Fruit fly (Drosophila melanogaster) whole organism, embryonic: ENCODE results near the gene CG4586.

Source experiments
- Antp ChIP-seq: fragments of 200-800 bp; sonication (Bioruptor generic); optimal IDR thresholded peaks from 3 replicates; lab custom pipeline; 2016; ENCODE audit warnings: missing biosample characterization, missing genetic modification characterization
- Atf6 ChIP-seq: fragments of 200-800 bp; sonication (Bioruptor generic); IDR thresholded peaks from 2 replicates; pipeline ENCODE4 v1.3.6; 2022; ENCODE audit warnings: missing biosample characterization, missing genetic modification characterization
- Awh ChIP-seq: fragments of 200-800 bp; sonication (Bioruptor generic); IDR thresholded peaks from 2 replicates; pipeline ENCODE4, ENCODE4 v1.3.6; 2022; ENCODE audit warnings: missing biosample characterization, missing genetic modification characterization
- B-H2 ChIP-seq: fragments of 200-800 bp; sonication (Bioruptor generic); optimal IDR thresholded peaks from 2 replicates; lab custom pipeline; 2018; ENCODE audit warnings: missing biosample characterization, mild to moderate bottlenecking, missing genetic modification characterization
- CG12071 ChIP-seq: fragments of 200-800 bp; sonication (Bioruptor generic); optimal IDR thresholded peaks from 3 replicates; lab custom pipeline; 2018; ENCODE audit warnings: missing biosample characterization, mild to moderate bottlenecking, missing genetic modification characterization
- CG12942 ChIP-seq: fragments of 200-800 bp; sonication (Bioruptor generic); optimal IDR thresholded peaks from 3 replicates; lab custom pipeline; 2016; ENCODE audit warnings: missing biosample characterization, missing genetic modification characterization
- CG15011 ChIP-seq: fragments of 200-800 bp; sonication (Bioruptor generic); optimal IDR thresholded peaks from 3 replicates; lab custom pipeline; 2018; ENCODE audit warnings: missing biosample characterization, mild to moderate bottlenecking, missing genetic modification characterization
- CG15073 ChIP-seq: fragments of 200-800 bp; sonication (Bioruptor generic); optimal IDR thresholded peaks from 2 replicates; lab custom pipeline; 2016; ENCODE audit warnings: missing biosample characterization, missing genetic modification characterization
- CG15514 ChIP-seq: fragments of 200-800 bp; sonication (Bioruptor generic); optimal IDR thresholded peaks from 3 replicates; lab custom pipeline; 2017; ENCODE audit warnings: missing biosample characterization, missing genetic modification characterization, mild to moderate bottlenecking, moderate library complexity, missing genetic modification reagents
- CG15601 ChIP-seq: fragments of 200-800 bp; sonication (Bioruptor generic); optimal IDR thresholded peaks from 3 replicates; lab custom pipeline; 2019; ENCODE audit warnings: missing biosample characterization, mild to moderate bottlenecking, missing genetic modification characterization, moderate library complexity
- CG17186 ChIP-seq: fragments of 200-800 bp; sonication (Bioruptor generic); optimal IDR thresholded peaks from 3 replicates; lab custom pipeline; 2017; ENCODE audit warnings: missing biosample characterization, missing genetic modification reagents, missing genetic modification characterization
- CG17802 ChIP-seq: fragments of 200-800 bp; sonication (Bioruptor generic); optimal IDR thresholded peaks from 2 replicates; lab custom pipeline; 2018; ENCODE audit warnings: missing biosample characterization, mild to moderate bottlenecking, missing genetic modification characterization, moderate library complexity
- CG2678 ChIP-seq: fragments of 200-800 bp; sonication (Bioruptor generic); optimal IDR thresholded peaks from 3 replicates; lab custom pipeline; 2019; ENCODE audit warnings: missing biosample characterization, mild to moderate bottlenecking, missing genetic modification characterization, moderate library complexity
- CG4820 ChIP-seq: fragments of 200-800 bp; sonication (Bioruptor generic); optimal IDR thresholded peaks from 3 replicates; lab custom pipeline; 2016; ENCODE audit warnings: missing biosample characterization, missing genetic modification characterization
- CG6854 ChIP-seq: fragments of 200-800 bp; sonication (Bioruptor generic); optimal IDR thresholded peaks from 3 replicates; lab custom pipeline; 2017; ENCODE audit warnings: missing biosample characterization, mild to moderate bottlenecking, missing genetic modification characterization
- CG7556 ChIP-seq: fragments of 200-800 bp; sonication (Bioruptor generic); optimal IDR thresholded peaks from 2 replicates; lab custom pipeline; 2017; ENCODE audit warnings: missing biosample characterization, mild to moderate bottlenecking, missing genetic modification characterization
- CG7745 ChIP-seq: fragments of 200-800 bp; sonication (Bioruptor generic); optimal IDR thresholded peaks from 2 replicates; lab custom pipeline; 2018; ENCODE audit warnings: missing biosample characterization, mild to moderate bottlenecking, missing genetic modification characterization, moderate library complexity
- CG8478 ChIP-seq: fragments of >200 bp; optimal IDR thresholded peaks from 2 replicates; lab custom pipeline; 2018
- Dp ChIP-seq: fragments of 200-800 bp; sonication (Bioruptor generic); optimal IDR thresholded peaks from 2 replicates; lab custom pipeline; 2018; ENCODE audit warnings: missing biosample characterization, mild to moderate bottlenecking, missing genetic modification characterization, moderate library complexity
- Drgx ChIP-seq: fragments of 200-800 bp; sonication (Bioruptor generic); IDR thresholded peaks from 2 replicates; pipeline ENCODE4 v1.3.6; 2022; ENCODE audit warnings: missing biosample characterization, missing genetic modification characterization
- HHEX ChIP-seq: fragments of 200-800 bp; sonication (Bioruptor generic); optimal IDR thresholded peaks from 3 replicates; lab custom pipeline; 2017; ENCODE audit warnings: missing biosample characterization, mild to moderate bottlenecking, missing genetic modification characterization, missing genetic modification reagents
- Hey ChIP-seq: fragments of 200-800 bp; sonication (Bioruptor generic); optimal IDR thresholded peaks from 3 replicates; lab custom pipeline; 2018; ENCODE audit warnings: missing biosample characterization, mild to moderate bottlenecking, missing genetic modification characterization
- Hmx ChIP-seq: fragments of 200-800 bp; sonication (Bioruptor generic); optimal IDR thresholded peaks from 2 replicates; lab custom pipeline; 2016; ENCODE audit warnings: missing biosample characterization, missing genetic modification characterization
- Hr39 ChIP-seq: fragments of >200 bp; optimal IDR thresholded peaks from 2 replicates; lab custom pipeline; 2017
- Hr78 ChIP-seq, 2 experiments: fragments of 200-800 bp in 1 of 2; fragments of >200 bp in 1 of 2; sonication (Bioruptor generic) in 1 of 2; optimal IDR thresholded peaks; 2 replicates each; lab custom pipeline; 2017 to 2019; ENCODE audit warnings: missing biosample characterization in 2 of 2, missing genetic modification characterization in 2 of 2, mild to moderate bottlenecking in 1 of 2, moderate library complexity in 1 of 2
- NC2β ChIP-seq: fragments of 200-800 bp; sonication (Bioruptor generic); optimal IDR thresholded peaks from 2 replicates; lab custom pipeline; 2016; ENCODE audit warnings: missing biosample characterization, missing genetic modification characterization
- NfI ChIP-seq: fragments of 200-800 bp; sonication (Bioruptor generic); optimal IDR thresholded peaks from 3 replicates; lab custom pipeline; 2018; ENCODE audit warnings: missing biosample characterization, mild to moderate bottlenecking, missing genetic modification characterization, moderate library complexity
- PHDP ChIP-seq: fragments of 200-800 bp; sonication (Bioruptor generic); optimal IDR thresholded peaks from 3 replicates; lab custom pipeline; 2018; ENCODE audit warnings: missing biosample characterization, mild to moderate bottlenecking, missing genetic modification characterization, moderate library complexity
- Taf1 ChIP-seq: fragments of 200-800 bp; sonication (Bioruptor generic); IDR thresholded peaks from 2 replicates; pipeline ENCODE4 v1.3.6; 2022; ENCODE audit warnings: missing biosample characterization, missing genetic modification characterization
- ato ChIP-seq: fragments of 200-800 bp; sonication (Bioruptor generic); IDR thresholded peaks from 2 replicates; pipeline ENCODE4 v1.3.6; 2022; ENCODE audit warnings: missing biosample characterization, missing genetic modification characterization; ENCODE audit not compliant: partially characterized antibody
- bcd ChIP-seq: fragments of 200-800 bp; sonication (Bioruptor generic); optimal IDR thresholded peaks from 2 replicates; lab custom pipeline; 2017; ENCODE audit warnings: missing biosample characterization, mild to moderate bottlenecking, missing genetic modification characterization
- cg ChIP-seq: fragments of 200-800 bp; sonication (Bioruptor generic); optimal IDR thresholded peaks from 3 replicates; lab custom pipeline; 2019; ENCODE audit warnings: missing biosample characterization, mild to moderate bottlenecking, missing genetic modification characterization, moderate library complexity
- chn ChIP-seq: fragments of 200-800 bp; sonication (Bioruptor generic); optimal IDR thresholded peaks from 2 replicates; lab custom pipeline; 2016; ENCODE audit warnings: missing biosample characterization, missing genetic modification characterization
- dm ChIP-seq: fragments of 200-800 bp; sonication (Bioruptor generic); optimal IDR thresholded peaks from 3 replicates; lab custom pipeline; 2016; ENCODE audit warnings: missing biosample characterization, missing genetic modification characterization
- fru ChIP-seq: fragments of >200 bp; optimal IDR thresholded peaks from 2 replicates; lab custom pipeline; 2017
- gem ChIP-seq: fragments of 200-800 bp; sonication (Bioruptor generic); optimal IDR thresholded peaks from 2 replicates; lab custom pipeline; 2019; ENCODE audit warnings: missing biosample characterization, mild to moderate bottlenecking, missing genetic modification characterization, moderate library complexity
- grn ChIP-seq: fragments of 200-800 bp; sonication (Bioruptor generic); optimal IDR thresholded peaks from 3 replicates; lab custom pipeline; 2017; ENCODE audit warnings: missing biosample characterization, missing genetic modification characterization
- lilli ChIP-seq: fragments of 200-800 bp; sonication (Bioruptor generic); optimal IDR thresholded peaks from 3 replicates; lab custom pipeline; 2016; ENCODE audit warnings: missing biosample characterization, missing genetic modification characterization
- lola ChIP-seq, 3 experiments: fragments of >200 bp in 2 of 3; fragments of 200-800 bp in 1 of 3; sonication (Bioruptor generic) in 1 of 3; optimal IDR thresholded peaks; 2 replicates each; lab custom pipeline; 2017 to 2019; ENCODE audit warnings: missing biosample characterization in 3 of 3, missing genetic modification characterization in 3 of 3, mild to moderate bottlenecking in 1 of 3, moderate library complexity in 1 of 3
- nerfin-1 ChIP-seq: fragments of 200-800 bp; sonication (Bioruptor generic); optimal IDR thresholded peaks from 3 replicates; lab custom pipeline; 2019; ENCODE audit warnings: missing biosample characterization, mild to moderate bottlenecking, missing genetic modification characterization, moderate library complexity
- nerfin-2 ChIP-seq: fragments of 200-800 bp; sonication (Bioruptor generic); IDR thresholded peaks from 2 replicates; pipeline ENCODE4 v1.3.6; 2022; ENCODE audit warnings: missing biosample characterization, missing genetic modification characterization; ENCODE audit not compliant: partially characterized antibody
- oc ChIP-seq: fragments of 200-800 bp; sonication (Bioruptor generic); optimal IDR thresholded peaks from 2 replicates; lab custom pipeline; 2018; ENCODE audit warnings: missing biosample characterization, mild to moderate bottlenecking, missing genetic modification characterization, moderate library complexity
- pan ChIP-seq, 4 experiments: fragments of >200 bp in 3 of 4; fragments of 200-800 bp in 1 of 4; sonication (Bioruptor generic) in 1 of 4; optimal IDR thresholded peaks in 3 of 4; IDR thresholded peaks in 1 of 4; 2 replicates each; pipeline versions ENCODE4 v1.3.6 to Lab custom; 2017 to 2022; ENCODE audit warnings: missing biosample characterization in 2 of 4, missing genetic modification characterization in 2 of 4, mixed read lengths in 1 of 4
- ranshi ChIP-seq: fragments of 200-800 bp; sonication (Bioruptor generic); IDR thresholded peaks from 2 replicates; pipeline ENCODE4 v1.3.6; 2022; ENCODE audit warnings: missing biosample characterization, missing genetic modification characterization
- repo ChIP-seq: fragments of 200-800 bp; sonication (Bioruptor generic); optimal IDR thresholded peaks from 2 replicates; lab custom pipeline; 2016; ENCODE audit warnings: missing biosample characterization, missing genetic modification characterization
- sug ChIP-seq: fragments of 200-800 bp; optimal IDR thresholded peaks from 2 replicates; lab custom pipeline; 2019; ENCODE audit warnings: missing biosample characterization, mild to moderate bottlenecking, missing genetic modification characterization, moderate library complexity
- unpg ChIP-seq: fragments of 200-800 bp; sonication (Bioruptor generic); optimal IDR thresholded peaks from 3 replicates; lab custom pipeline; 2018; ENCODE audit warnings: missing biosample characterization, mild to moderate bottlenecking, missing genetic modification characterization, moderate library complexity
- usp ChIP-seq: fragments of >200 bp; optimal IDR thresholded peaks from 2 replicates; lab custom pipeline; 2017; ENCODE audit warnings: missing biosample characterization, missing genetic modification characterization
- wdn ChIP-seq: fragments of 200-800 bp; sonication (Bioruptor generic); IDR thresholded peaks from 2 replicates; pipeline ENCODE4 v1.3.6; 2022; ENCODE audit warnings: missing biosample characterization, missing genetic modification characterization
- zen2 ChIP-seq: fragments of 200-800 bp; sonication (Bioruptor generic); IDR thresholded peaks from 3 replicates; pipeline ENCODE4 v1.3.6; 2022; ENCODE audit warnings: missing biosample characterization, missing genetic modification characterization; ENCODE audit not compliant: partially characterized antibody

CG4586 gene

DNA sequence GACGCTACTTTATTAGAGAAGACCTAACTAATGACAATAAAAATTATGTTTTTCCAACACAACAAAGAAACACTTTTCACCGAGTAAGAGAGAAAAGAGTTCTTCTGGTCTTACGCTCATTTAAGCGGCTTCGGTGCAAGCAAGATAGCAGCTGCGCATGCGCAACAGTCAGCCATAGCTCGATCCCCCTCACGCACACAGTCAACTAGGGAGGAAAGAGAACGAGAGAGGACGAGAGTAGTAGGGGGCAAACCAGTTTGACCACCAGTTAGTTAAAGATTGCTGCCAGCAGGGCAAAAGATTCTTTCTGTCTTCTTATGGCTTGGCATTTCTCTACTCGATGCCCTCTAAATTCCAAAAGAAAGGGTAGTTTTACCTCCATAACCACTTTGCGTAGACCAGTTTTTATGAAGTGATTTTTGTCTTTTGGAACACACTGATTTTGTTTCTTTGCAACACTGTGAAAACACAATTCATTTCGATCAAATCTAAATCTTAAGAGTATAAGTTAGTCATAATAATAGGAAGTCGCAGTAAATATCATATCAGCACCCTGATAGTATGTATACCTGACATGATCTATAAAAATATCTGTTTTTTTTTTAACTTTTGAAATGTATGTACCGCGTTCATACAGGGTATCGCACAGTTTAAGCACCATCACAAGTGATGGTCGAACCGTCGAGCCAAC lies 30.9 kb downstream of the CG4586 start (continued):
- TF ChIP-seq Antp (GFP tag; lab: Kevin White, UChicago) (no peak), ato (GFP tag; lab: Robert Waterston, UW) (no peak), nerfin-1 (peak; percentile 25), repo (GFP tag; lab: Kevin White, UChicago) (no peak), nerfin-2 (GFP tag; lab: Robert Waterston, UW) (no peak), zen2 (GFP tag; lab: Robert Waterston, UW) (no peak), CG17186 (GFP tag; lab: Kevin White, UChicago) (no peak), chn (GFP tag; lab: Kevin White, UChicago) (no peak), dm (GFP tag; lab: Kevin White, UChicago) (no peak), NC2β (GFP tag; lab: Kevin White, UChicago) (peak; percentile 43), CG15011 (GFP tag; lab: Kevin White, UChicago) (no peak), Hr39 (lab: Kevin White, UChicago) (no peak), fru (lab: Kevin White, UChicago) (no peak), CG2678 (peak; percentile 49), Hmx (GFP tag; lab: Kevin White, UChicago) (no peak), CG7556 (GFP tag; lab: Kevin White, UChicago) (no peak), pan (optimal IDR thresholded peaks at IDR 0.05; lab: Kevin White, UChicago) (no peak), pan (GFP tag; optimal IDR thresholded peaks at IDR 0.05 in 1 of 2, IDR thresholded peaks at IDR 0.05 in 1 of 2) (no peak), NfI (GFP tag; lab: Kevin White, UChicago) (no peak), CG7745 (tag; lab: Kevin White, UChicago) (no peak), Awh (GFP tag; lab: Robert Waterston, UW) (no peak), CG15601 (no peak), Hr78 (GFP tag; optimal IDR thresholded peaks at IDR 0.05; lab: Kevin White, UChicago) (peak in 1 of 2 experiments; percentile 12), oc (no peak), Hey (tag; lab: Kevin White, UChicago) (no peak), CG12071 (GFP tag; lab: Kevin White, UChicago) (no peak), CG8478 (lab: Kevin White, UChicago) (no peak), grn (no peak), Dp (GFP tag; lab: Kevin White, UChicago) (no peak), CG6854 (GFP tag; lab: Kevin White, UChicago) (no peak), CG15073 (GFP tag; lab: Kevin White, UChicago) (no peak), sug (no peak), unpg (GFP tag; lab: Kevin White, UChicago) (no peak), B-H2 (GFP tag; lab: Kevin White, UChicago) (no peak), lilli (peak; percentile 28), PHDP (tag; lab: Kevin White, UChicago) (no peak), gem (tag; lab: Kevin White, UChicago) (no peak), Drgx (GFP tag; lab: Robert Waterston, UW) (no peak; the same call in 1 of the 2 replicates), cg (peak; percentile 15), Atf6 (GFP tag; lab: Robert Waterston, UW) (no peak), usp (GFP tag; lab: Kevin White, UChicago) (no peak), CG17802 (tag; lab: Kevin White, UChicago) (no peak), wdn (GFP tag; lab: Robert Waterston, UW) (no peak), bcd (peak; percentile 17), ranshi (no peak), CG15514 (GFP tag; lab: Kevin White, UChicago) (no peak), lola (GFP tag; optimal IDR thresholded peaks at IDR 0.05; lab: Kevin White, UChicago) (peak in 1 of 3 experiments; percentile 36), HHEX (GFP tag; lab: Kevin White, UChicago) (no peak), Taf1 (GFP tag; lab: Robert Waterston, UW) (no peak), CG4820 (no peak), CG12942 (GFP tag; lab: Kevin White, UChicago) (no peak)
